Fruit fly (Drosophila melanogaster): ENCODE results near the gene vib.

dm6 chr3R:19274028-19274427 is 47.6 kb upstream of the vib start:
- TF ChIP-seq kay (GFP tag; ENCODE audit: borderline replicate concordance) (no peak), CG11617 (GFP tag; optimal IDR thresholded peaks at IDR 0.05) (no peak), CG12768 (GFP tag; optimal IDR thresholded peaks at IDR 0.05) (no peak), cic (GFP tag; optimal IDR thresholded peaks at IDR 0.05) (no peak), CG7101 (tag; optimal IDR thresholded peaks at IDR 0.05) (no peak), CG14711 (tag; optimal IDR thresholded peaks at IDR 0.05) (no peak), Clk (GFP tag; optimal IDR thresholded peaks at IDR 0.05) (no peak), tj (GFP tag; optimal IDR thresholded peaks at IDR 0.05) (no peak), CG1620 (GFP tag; optimal IDR thresholded peaks at IDR 0.05) (no peak), cnc (optimal IDR thresholded peaks at IDR 0.05) (no peak), Mnt (GFP tag; optimal IDR thresholded peaks at IDR 0.05) (no peak), Hr96 (GFP tag; optimal IDR thresholded peaks at IDR 0.05) (no peak)
